Worm (Caenorhabditis elegans): ENCODE results near the gene T25D1.3.

Gene T25D1.3

ce11 chrX:16470758-16471157 is 34.7 kb upstream of the T25D1.3 start, which contains the start of gene F38E9.1:
TSS of gene F38E9.1 (plus strand) at chrX:16471058.
- TF ChIP-seq zip-4 (GFP tag; optimal IDR thresholded peaks at IDR 0.05), result no peak

ce11 chrX:16480232-16480631 is 25.2 kb upstream of the T25D1.3 start:
- no peak for TF ChIP-seq ces-1 (GFP tag; optimal IDR thresholded peaks at IDR 0.05)
- TF ChIP-seq zag-1 (tag; optimal IDR thresholded peaks at IDR 0.05), result no peak
- TF ChIP-seq lin-14 (GFP tag; optimal IDR thresholded peaks at IDR 0.05), result peak; percentile 55
- TF ChIP-seq efl-3 (GFP tag; optimal IDR thresholded peaks at IDR 0.05), result no peak
- peak; percentile 51 for TF ChIP-seq fkh-10 (GFP tag; optimal IDR thresholded peaks at IDR 0.05)

ce11 chrX:16481026-16481425 is 24.4 kb upstream of the T25D1.3 start:
- TF ChIP-seq mep-1 (tag; optimal IDR thresholded peaks at IDR 0.05), result no peak
- peak; percentile 69 for TF ChIP-seq ceh-8 (GFP tag; optimal IDR thresholded peaks at IDR 0.05)
- peak; percentile 74 for TF ChIP-seq lin-14 (GFP tag; optimal IDR thresholded peaks at IDR 0.05)
- no peak for TF ChIP-seq fkh-10 (GFP tag; optimal IDR thresholded peaks at IDR 0.05)
- TF ChIP-seq tbx-2 (tag; optimal IDR thresholded peaks at IDR 0.05), result peak; percentile 55
- peak; percentile 48 for TF ChIP-seq dsc-1 (tag; optimal IDR thresholded peaks at IDR 0.05)
- peak; percentile 16 to 64 for TF ChIP-seq lsy-2 (tag; optimal IDR thresholded peaks at IDR 0.05)
- no peak for TF ChIP-seq egl-13 (tag; optimal IDR thresholded peaks at IDR 0.05)

- no peak for TF ChIP-seq tbx-2 (tag; optimal IDR thresholded peaks at IDR 0.05)
- no peak for TF ChIP-seq ceh-88 (GFP tag; IDR thresholded peaks at IDR 0.05)
- no peak for TF ChIP-seq C04F5.9 (tag; optimal IDR thresholded peaks at IDR 0.05)
- no peak for TF ChIP-seq zag-1 (tag; optimal IDR thresholded peaks at IDR 0.05)
- TF ChIP-seq lir-3 (tag; optimal IDR thresholded peaks at IDR 0.05; ENCODE audit: poor library complexity), result no peak
- no peak for TF ChIP-seq pax-3 (tag; optimal IDR thresholded peaks at IDR 0.05)
- TF ChIP-seq lin-14 (GFP tag; optimal IDR thresholded peaks at IDR 0.05), result no peak
- no peak for TF ChIP-seq blmp-1 (tag; optimal IDR thresholded peaks at IDR 0.05)
- TF ChIP-seq unc-86 (tag; optimal IDR thresholded peaks at IDR 0.05), result no peak
- no peak for TF ChIP-seq rnt-1 (tag; optimal IDR thresholded peaks at IDR 0.05)
- TF ChIP-seq sox-4 (tag; optimal IDR thresholded peaks at IDR 0.05), result no peak
- no peak for TF ChIP-seq fos-1 (tag; optimal IDR thresholded peaks at IDR 0.05)
- no peak for TF ChIP-seq nhr-19 (GFP tag; conservative IDR thresholded peaks at IDR 0.05)
- TF ChIP-seq lsy-2 (tag; optimal IDR thresholded peaks at IDR 0.05), result no peak
- no peak for TF ChIP-seq isw-1 (GFP tag; IDR thresholded peaks at IDR 0.05)
- TF ChIP-seq tlp-1 (tag; optimal IDR thresholded peaks at IDR 0.05), result no peak
- TF ChIP-seq alr-1 (tag; optimal IDR thresholded peaks at IDR 0.05; ENCODE audit: borderline replicate concordance), result no peak
- TF ChIP-seq C16A3.4 (tag; optimal IDR thresholded peaks at IDR 0.05), result no peak
Observed at ce11 chrX:16482944-16483343, 22.5 kb upstream of the T25D1.3 start.

- TF ChIP-seq nhr-76 (tag; optimal IDR thresholded peaks at IDR 0.05) (no peak), elt-2 (tag; optimal IDR thresholded peaks at IDR 0.05) (peak; percentile 3), lin-13 (GFP tag; optimal IDR thresholded peaks at IDR 0.05) (no peak), irx-1 (tag; optimal IDR thresholded peaks at IDR 0.05) (no peak), skn-1 (tag; optimal IDR thresholded peaks at IDR 0.05) (no peak), aha-1 (tag; optimal IDR thresholded peaks at IDR 0.05) (no peak), lin-35 (GFP tag; optimal IDR thresholded peaks at IDR 0.05) (no peak)
Observed at ce11 chrX:16484043-16484442, 21.4 kb upstream of the T25D1.3 start.

- no peak for TF ChIP-seq dpl-1 (GFP tag; optimal IDR thresholded peaks at IDR 0.05)
- TF ChIP-seq nhr-90 (tag; optimal IDR thresholded peaks at IDR 0.05; ENCODE audit: poor library complexity), result no peak
- no peak for TF ChIP-seq sptf-1 (tag; optimal IDR thresholded peaks at IDR 0.05)
- TF ChIP-seq nhr-47 (tag; optimal IDR thresholded peaks at IDR 0.05), result peak; percentile 30
- peak; percentile 69 for TF ChIP-seq nhr-71 (tag; optimal IDR thresholded peaks at IDR 0.05)
- TF ChIP-seq ztf-11 (tag; optimal IDR thresholded peaks at IDR 0.05), result no peak
- peak in 1 of 3 experiments; percentile 55 for TF ChIP-seq ceh-82 (tag; optimal IDR thresholded peaks at IDR 0.05)
- TF ChIP-seq nhr-76 (tag; optimal IDR thresholded peaks at IDR 0.05), result no peak
- TF ChIP-seq isw-1 (GFP tag; IDR thresholded peaks at IDR 0.05), result peak; percentile 13; the same call in 1 of the 2 replicates
- no peak for TF ChIP-seq mef-2 (tag; optimal IDR thresholded peaks at IDR 0.05)
- peak; percentile 58 for TF ChIP-seq fkh-10 (GFP tag; optimal IDR thresholded peaks at IDR 0.05)
- peak; percentile 56 for TF ChIP-seq fkh-8 (tag; optimal IDR thresholded peaks at IDR 0.05)
- no peak for TF ChIP-seq elt-3 (tag; optimal IDR thresholded peaks at IDR 0.05)
- no peak for TF ChIP-seq unc-130 (tag; optimal IDR thresholded peaks at IDR 0.05)
- no peak for TF ChIP-seq sox-4 (tag; optimal IDR thresholded peaks at IDR 0.05)
- TF ChIP-seq lin-14 (GFP tag; optimal IDR thresholded peaks at IDR 0.05), result peak; percentile 93
Observed at ce11 chrX:16484681-16485080, 20.8 kb upstream of the T25D1.3 start.
